Worm (Caenorhabditis elegans) whole organism, early embryonic: ENCODE results near the gene nspg-14.

Source experiments
- ama-1 ChIP-seq: fragments of 150-350 bp; optimal IDR thresholded peaks from 2 replicates; lab custom pipeline; 2014
- flt-1 ChIP-seq: fragments of 200-800 bp; sonication (Bioruptor generic); IDR thresholded peaks from 2 replicates; pipeline ENCODE4 v1.3.6; 2022; ENCODE audit warnings: missing genetic modification characterization, missing compliant biosample characterization
- hmg-4 ChIP-seq: fragments of 200-800 bp; sonication (Bioruptor generic); optimal IDR thresholded peaks from 2 replicates; lab custom pipeline; 2018; ENCODE audit warnings: mild to moderate bottlenecking, missing genetic modification characterization, missing compliant biosample characterization
- scrt-1 ChIP-seq: fragments of 200-800 bp; sonication (Bioruptor generic); IDR thresholded peaks from 2 replicates; pipeline ENCODE4 v1.3.6; 2022; ENCODE audit warnings: missing genetic modification characterization, missing compliant biosample characterization

ce11 chrX:5207819-5208218, 45.0 kb upstream of the nspg-14 start:
- TF ChIP-seq hmg-4 (GFP tag; lab: Kevin White, UChicago): no peak
- TF ChIP-seq flt-1 (GFP tag; lab: Robert Waterston, UW): no peak
- no peak for TF ChIP-seq scrt-1 (GFP tag; lab: Robert Waterston, UW)
- no peak for TF ChIP-seq ama-1 (lab: Kevin White, UChicago)
